Worm (Caenorhabditis elegans): ENCODE results near the gene F55G7.5.

F55G7.5 gene

ce11 chrX:11965163-11965562 lies 26.4 kb upstream of the F55G7.5 start:
- TF ChIP-seq aptf-2 (GFP tag; conservative IDR thresholded peaks at IDR 0.05) (no peak), ceh-58 (GFP tag; IDR thresholded peaks at IDR 0.05) (no peak), F10E7.11 (tag; optimal IDR thresholded peaks at IDR 0.05) (no peak), tbx-9 (tag; optimal IDR thresholded peaks at IDR 0.05; ENCODE audit: borderline replicate concordance) (no peak), ceh-27 (GFP tag; optimal IDR thresholded peaks at IDR 0.05) (no peak), lsl-1 (GFP tag; optimal IDR thresholded peaks at IDR 0.05) (no peak), Y67H2A.10 (GFP tag; conservative IDR thresholded peaks at IDR 0.05) (no peak), F52B5.7 (tag; optimal IDR thresholded peaks at IDR 0.05) (no peak), ztf-3 (GFP tag; optimal IDR thresholded peaks at IDR 0.05) (no peak), nhr-90 (tag; optimal IDR thresholded peaks at IDR 0.05) (no peak), madf-3 (GFP tag; IDR thresholded peaks at IDR 0.05) (no peak), sptf-2 (GFP tag; optimal IDR thresholded peaks at IDR 0.05) (no peak), attf-5 (GFP tag; optimal IDR thresholded peaks at IDR 0.05) (no peak)

ce11 chrX:11964555-11964954 lies 25.8 kb upstream of the F55G7.5 start:
- TF ChIP-seq nhr-27 (tag; optimal IDR thresholded peaks at IDR 0.05) = no peak
- peak; percentile 81 for TF ChIP-seq nhr-80 (tag; optimal IDR thresholded peaks at IDR 0.05)
- TF ChIP-seq ztf-26 (tag; optimal IDR thresholded peaks at IDR 0.05) = peak; percentile 4
- TF ChIP-seq attf-5 (GFP tag; optimal IDR thresholded peaks at IDR 0.05) = no peak
- TF ChIP-seq somi-1 (GFP tag; optimal IDR thresholded peaks at IDR 0.05) = no peak
- TF ChIP-seq lin-40 (tag; optimal IDR thresholded peaks at IDR 0.05) = peak; percentile 7

DNA sequence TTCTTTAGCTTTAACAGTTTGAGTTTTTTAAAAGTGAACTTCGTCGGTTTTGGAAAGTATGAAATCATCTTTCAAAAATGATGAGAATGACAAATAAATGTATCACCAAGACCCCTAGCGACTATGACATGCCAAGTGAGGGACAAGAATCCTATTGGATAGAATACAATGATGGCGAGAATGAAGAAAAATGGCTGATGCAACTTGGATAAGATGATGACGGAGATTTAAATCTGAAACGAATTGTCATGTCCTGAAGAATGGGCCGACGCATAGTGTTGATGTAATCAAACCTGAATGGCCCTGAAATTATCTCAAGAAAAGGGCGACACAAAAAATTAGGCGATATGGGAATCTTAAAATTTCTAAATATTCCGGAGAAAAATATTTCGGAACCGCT lies 24.9 kb upstream of the F55G7.5 start:
- TF ChIP-seq T26A5.8 (tag; optimal IDR thresholded peaks at IDR 0.05) (no peak), ceh-91 (GFP tag; IDR thresholded peaks at IDR 0.05) (no peak), mes-4 (tag; optimal IDR thresholded peaks at IDR 0.05) (no peak), nhr-179 (tag; optimal IDR thresholded peaks at IDR 0.05) (no peak), C17E4.6 (GFP tag; IDR thresholded peaks at IDR 0.05) (no peak), somi-1 (GFP tag; optimal IDR thresholded peaks at IDR 0.05) (no peak), hlh-12 (tag; optimal IDR thresholded peaks at IDR 0.05) (no peak), F52B5.7 (tag; optimal IDR thresholded peaks at IDR 0.05) (no peak), mcd-1 (GFP tag; IDR thresholded peaks at IDR 0.05) (no peak), sdz-38 (tag; optimal IDR thresholded peaks at IDR 0.05) (no peak), F57A8.1 (GFP tag; optimal IDR thresholded peaks at IDR 0.05) (no peak), attf-3 (GFP tag; conservative IDR thresholded peaks at IDR 0.05) (no peak), mxl-1 (tag; optimal IDR thresholded peaks at IDR 0.05) (no peak)

- TF ChIP-seq sptf-2 (GFP tag; optimal IDR thresholded peaks at IDR 0.05) = no peak
- no peak for TF ChIP-seq egl-44 (GFP tag; IDR thresholded peaks at IDR 0.05)
- TF ChIP-seq mes-4 (tag; optimal IDR thresholded peaks at IDR 0.05) = no peak
- TF ChIP-seq Y53G8AR.9 (GFP tag; conservative IDR thresholded peaks at IDR 0.05) = peak; percentile 57; the same call in 1 of the 2 replicates
- TF ChIP-seq unc-130 (GFP tag; optimal IDR thresholded peaks at IDR 0.05) = no peak
- no peak for TF ChIP-seq him-1 (tag; optimal IDR thresholded peaks at IDR 0.05)
- TF ChIP-seq snpc-4 (GFP tag; optimal IDR thresholded peaks at IDR 0.05) = no peak
- TF ChIP-seq snpc-4 (tag; optimal IDR thresholded peaks at IDR 0.05) = no peak
- peak in 1 of 2 experiments; percentile 1 for TF ChIP-seq let-607 (tag; optimal IDR thresholded peaks at IDR 0.05)
- TF ChIP-seq atf-7 (tag; optimal IDR thresholded peaks at IDR 0.05) = peak; percentile 40
- no peak for TF ChIP-seq cebp-1 (GFP tag; IDR thresholded peaks at IDR 0.05)
- TF ChIP-seq cebp-1 (tag; optimal IDR thresholded peaks at IDR 0.05) = no peak
- TF ChIP-seq lsy-27 (tag; optimal IDR thresholded peaks at IDR 0.05; ENCODE audit: borderline replicate concordance, insufficient read depth) = no peak
- no peak for TF ChIP-seq lag-1 (GFP tag; IDR thresholded peaks at IDR 0.05)
- no peak for TF ChIP-seq F55B11.4 (tag; optimal IDR thresholded peaks at IDR 0.05; ENCODE audit: borderline replicate concordance, insufficient read depth)
- no peak for TF ChIP-seq F23B12.7 (tag; optimal IDR thresholded peaks at IDR 0.05; ENCODE audit: insufficient read depth)
- no peak for TF ChIP-seq mel-28 (tag; optimal IDR thresholded peaks at IDR 0.05; ENCODE audit: borderline replicate concordance)
- no peak for TF ChIP-seq ztf-3 (GFP tag; optimal IDR thresholded peaks at IDR 0.05)
- no peak for TF ChIP-seq attf-3 (GFP tag; conservative IDR thresholded peaks at IDR 0.05)
These were observed 23.5 kb upstream of the F55G7.5 start for ce11 chrX:11962050-11962788.
